Worm (Caenorhabditis elegans) whole organism, L4 larva: Measurements from ENCODE around the gene coa-7.
A peak's percentile ranks its signal among the peaks of the same experiment; 100 is the strongest.

Experiments used
- D1046.2 ChIP-seq: fragments of 200-800 bp; sonication (Bioruptor generic); IDR thresholded peaks from 2 replicates; pipeline ENCODE4 v1.3.6; 2022; ENCODE audit warnings: missing genetic modification characterization, missing compliant biosample characterization
- F26F4.8 ChIP-seq: fragments of 200-800 bp; sonication (Bioruptor generic); conservative IDR thresholded peaks from 2 replicates; pipeline ENCODE4 v1.3.6; 2022; ENCODE audit warnings: missing genetic modification characterization, missing compliant biosample characterization
- F44E2.7 ChIP-seq: fragments of 200-800 bp; sonication (Bioruptor generic); IDR thresholded peaks from 2 replicates; pipeline ENCODE4 v2.1.2; 2022; ENCODE audit warnings: missing genetic modification characterization, missing compliant biosample characterization
- F49E8.2 ChIP-seq: sonication (generic microtip); optimal IDR thresholded peaks from 2 replicates; lab custom pipeline; 2016; ENCODE audit warnings: missing compliant biosample characterization, mild to moderate bottlenecking, missing genetic modification characterization, borderline replicate concordance
- R02D3.7 ChIP-seq: fragments of 150-350 bp; sonication (generic microtip); optimal IDR thresholded peaks from 3 replicates; lab custom pipeline; 2014; ENCODE audit warnings: missing biosample characterization, missing genetic modification characterization
- ZK337.2 ChIP-seq: fragments of 200-800 bp; sonication (Bioruptor generic); IDR thresholded peaks from 2 replicates; pipeline ENCODE4 v1.3.6; 2022; ENCODE audit warnings: missing genetic modification reagents, missing genetic modification characterization, missing compliant biosample characterization
- aha-1 ChIP-seq: fragments of 150-350 bp; peaks from one replicate; lab custom pipeline; 2014; ENCODE audit warnings: missing biosample characterization, missing genetic modification characterization
- aly-2 ChIP-seq: sonication (generic microtip); optimal IDR thresholded peaks from 2 replicates; lab custom pipeline; 2018; ENCODE audit warnings: missing biosample characterization, missing genetic modification characterization
- attf-4 ChIP-seq: sonication (generic microtip); optimal IDR thresholded peaks from 3 replicates; lab custom pipeline; 2017; ENCODE audit warnings: missing biosample characterization, missing genetic modification characterization
- ceh-28 ChIP-seq: fragments of 150-350 bp; optimal IDR thresholded peaks from 2 replicates; lab custom pipeline; 2014; ENCODE audit warnings: missing biosample characterization, missing genetic modification reagents, missing genetic modification characterization
- cey-2 ChIP-seq: sonication (generic microtip); optimal IDR thresholded peaks from 3 replicates; lab custom pipeline; 2017; ENCODE audit warnings: missing genetic modification characterization, mild to moderate bottlenecking, missing compliant biosample characterization, antibody characterized with exemption, borderline replicate concordance; ENCODE audit not compliant: insufficient read depth
- ctbp-1 ChIP-seq: fragments of 200-800 bp; sonication (Bioruptor generic); IDR thresholded peaks from 2 replicates; pipeline ENCODE4 v1.3.6; 2022; ENCODE audit warnings: missing genetic modification reagents, missing genetic modification characterization, missing compliant biosample characterization
- dpl-1 ChIP-seq: fragments of 150-350 bp; optimal IDR thresholded peaks from 2 replicates; lab custom pipeline; 2014; ENCODE audit warnings: missing biosample characterization, missing genetic modification reagents, missing genetic modification characterization
- duxl-1 ChIP-seq: sonication (generic microtip); optimal IDR thresholded peaks from 2 replicates; lab custom pipeline; 2016; ENCODE audit warnings: mild to moderate bottlenecking, missing genetic modification characterization, moderate library complexity, missing compliant biosample characterization; ENCODE audit not compliant: poor library complexity
- dve-1 ChIP-seq: sonication (generic microtip); optimal IDR thresholded peaks from 2 replicates; lab custom pipeline; 2017; ENCODE audit warnings: antibody characterized with exemption, mild to moderate bottlenecking, missing genetic modification characterization, missing compliant biosample characterization; ENCODE audit not compliant: insufficient read depth
- egl-43 ChIP-seq: fragments of 200-800 bp; sonication (Bioruptor generic); IDR thresholded peaks from 2 replicates; pipeline ENCODE4 v1.3.6; 2022; ENCODE audit warnings: missing genetic modification reagents, missing genetic modification characterization, missing compliant biosample characterization
- gei-8 ChIP-seq: fragments of 200-800 bp; sonication (Bioruptor generic); optimal IDR thresholded peaks from 2 replicates; lab custom pipeline; 2018; ENCODE audit warnings: mild to moderate bottlenecking, missing genetic modification characterization, missing compliant biosample characterization
- hif-1 ChIP-seq, 2 experiments: sonication (generic microtip); optimal IDR thresholded peaks; 2 replicates each; lab custom pipeline; 2016 to 2017; ENCODE audit warnings: missing compliant biosample characterization in 2 of 2, missing genetic modification characterization in 2 of 2, missing genetic modification reagents in 2 of 2, missing genotype in 2 of 2, mild to moderate bottlenecking in 1 of 2
- hlh-11 ChIP-seq: fragments of 200-800 bp; sonication (Bioruptor generic); optimal IDR thresholded peaks from 2 replicates; lab custom pipeline; 2018; ENCODE audit warnings: mild to moderate bottlenecking, missing genetic modification characterization, missing compliant biosample characterization
- hmg-1.1 ChIP-seq: fragments of 200-800 bp; sonication (Bioruptor generic); IDR thresholded peaks from 2 replicates; pipeline ENCODE4 v1.3.6; 2022; ENCODE audit warnings: missing genetic modification reagents, missing genetic modification characterization, missing compliant biosample characterization
- lin-13 ChIP-seq: fragments of 150-350 bp; optimal IDR thresholded peaks from 2 replicates; lab custom pipeline; 2014; ENCODE audit warnings: missing biosample characterization, missing genetic modification reagents, missing genetic modification characterization
- lin-38 ChIP-seq: fragments of 200-800 bp; sonication (Bioruptor generic); IDR thresholded peaks from 2 replicates; pipeline ENCODE4 v1.3.6; 2022; ENCODE audit warnings: missing genetic modification reagents, missing genetic modification characterization, missing compliant biosample characterization
- lsy-2 ChIP-seq, 2 experiments: fragments of 150-350 bp in 1 of 2; sonication (generic microtip) in 1 of 2; optimal IDR thresholded peaks; 2 replicates each; lab custom pipeline; 2014 to 2017; ENCODE audit warnings: missing biosample characterization in 2 of 2, missing genetic modification characterization in 2 of 2
- madf-9 ChIP-seq: fragments of 200-800 bp; sonication (Bioruptor generic); conservative IDR thresholded peaks from 2 replicates; pipeline ENCODE4 v1.3.6; 2022; ENCODE audit warnings: missing genetic modification reagents, missing genetic modification characterization, missing compliant biosample characterization
- mep-1 ChIP-seq: fragments of 150-350 bp; sonication (generic microtip); optimal IDR thresholded peaks from 3 replicates; lab custom pipeline; 2014; ENCODE audit warnings: missing biosample characterization, missing genetic modification characterization
- mes-2 ChIP-seq: sonication (generic microtip); optimal IDR thresholded peaks from 2 replicates; lab custom pipeline; 2016; ENCODE audit warnings: missing genotype, mild to moderate bottlenecking, missing genetic modification characterization, missing compliant biosample characterization; ENCODE audit not compliant: poor library complexity, severe bottlenecking
- nhr-41 ChIP-seq: fragments of 200-800 bp; sonication (Bioruptor generic); IDR thresholded peaks from 2 replicates; pipeline ENCODE4 v1.3.6; 2022; ENCODE audit warnings: missing genetic modification reagents, missing genetic modification characterization, missing compliant biosample characterization
- nhr-42 ChIP-seq: fragments of 200-800 bp; sonication (Bioruptor generic); IDR thresholded peaks from 2 replicates; pipeline ENCODE4 v1.3.6; 2022; ENCODE audit warnings: missing genetic modification characterization, missing compliant biosample characterization
- nhr-77 ChIP-seq: fragments of 150-350 bp; optimal IDR thresholded peaks from 2 replicates; lab custom pipeline; 2014; ENCODE audit warnings: missing biosample characterization, missing genetic modification characterization
- rbr-2 ChIP-seq: sonication (generic microtip); optimal IDR thresholded peaks from 2 replicates; lab custom pipeline; 2016; ENCODE audit warnings: missing genotype, missing genetic modification characterization, missing compliant biosample characterization
- sdz-12 ChIP-seq: fragments of 200-800 bp; sonication (Bioruptor generic); optimal IDR thresholded peaks from 2 replicates; lab custom pipeline; 2018; ENCODE audit warnings: mild to moderate bottlenecking, missing genetic modification characterization, missing compliant biosample characterization
- set-16 ChIP-seq: fragments of 200-800 bp; sonication (Bioruptor generic); IDR thresholded peaks from 2 replicates; pipeline ENCODE4 v1.3.6; 2022; ENCODE audit warnings: missing genetic modification reagents, missing genetic modification characterization, missing compliant biosample characterization
- skn-1 ChIP-seq: fragments of 150-350 bp; optimal IDR thresholded peaks from 2 replicates; lab custom pipeline; 2014; ENCODE audit warnings: missing biosample characterization, missing genetic modification characterization
- snpc-1.2 ChIP-seq: fragments of 200-800 bp; sonication (Bioruptor generic); IDR thresholded peaks from 2 replicates; pipeline ENCODE4 v1.3.6; 2022; ENCODE audit warnings: missing genetic modification reagents, missing genetic modification characterization, missing compliant biosample characterization
- unc-130 ChIP-seq: sonication (generic microtip); optimal IDR thresholded peaks from 2 replicates; lab custom pipeline; 2016; ENCODE audit warnings: missing genetic modification reagents, missing genetic modification characterization, missing compliant biosample characterization
- unc-62 ChIP-seq, 3 experiments: fragments of 150-350 bp in 1 of 3; sonication (generic microtip); optimal IDR thresholded peaks in 2 of 3; peaks in 1 of 3; 1 replicate in 1 of 3; 2 replicates in 2 of 3; lab custom pipeline; 2014 to 2017; ENCODE audit warnings: missing biosample characterization in 3 of 3, missing genetic modification characterization in 3 of 3, missing genetic modification reagents in 3 of 3, missing genotype in 1 of 3
- vab-7 ChIP-seq: fragments of 200-800 bp; sonication (Bioruptor generic); IDR thresholded peaks from 2 replicates; pipeline ENCODE4 v1.3.6; 2022; ENCODE audit warnings: missing genetic modification reagents, missing genetic modification characterization, missing compliant biosample characterization
- zfp-3 ChIP-seq: fragments of 200-800 bp; sonication (Bioruptor generic); conservative IDR thresholded peaks from 2 replicates; pipeline ENCODE4 v1.3.6; 2022; ENCODE audit warnings: missing genetic modification reagents, missing genetic modification characterization, missing compliant biosample characterization

coa-7 gene

ce11 chrII:11695945-11696270 is 45.0 kb upstream of the coa-7 start, which contains the start of gene xpf-1:
Gene xpf-1 (plus strand): TSS chrII:11696171.
- TF ChIP-seq snpc-1.2 (GFP tag; lab: Robert Waterston, UW) (no peak), gei-8 (no peak), dve-1 (tag; lab: Kevin White, UChicago) (no peak), duxl-1 (tag; lab: Kevin White, UChicago) (no peak), nhr-41 (no peak), hlh-11 (tag; lab: Kevin White, UChicago) (no peak)

DNA sequence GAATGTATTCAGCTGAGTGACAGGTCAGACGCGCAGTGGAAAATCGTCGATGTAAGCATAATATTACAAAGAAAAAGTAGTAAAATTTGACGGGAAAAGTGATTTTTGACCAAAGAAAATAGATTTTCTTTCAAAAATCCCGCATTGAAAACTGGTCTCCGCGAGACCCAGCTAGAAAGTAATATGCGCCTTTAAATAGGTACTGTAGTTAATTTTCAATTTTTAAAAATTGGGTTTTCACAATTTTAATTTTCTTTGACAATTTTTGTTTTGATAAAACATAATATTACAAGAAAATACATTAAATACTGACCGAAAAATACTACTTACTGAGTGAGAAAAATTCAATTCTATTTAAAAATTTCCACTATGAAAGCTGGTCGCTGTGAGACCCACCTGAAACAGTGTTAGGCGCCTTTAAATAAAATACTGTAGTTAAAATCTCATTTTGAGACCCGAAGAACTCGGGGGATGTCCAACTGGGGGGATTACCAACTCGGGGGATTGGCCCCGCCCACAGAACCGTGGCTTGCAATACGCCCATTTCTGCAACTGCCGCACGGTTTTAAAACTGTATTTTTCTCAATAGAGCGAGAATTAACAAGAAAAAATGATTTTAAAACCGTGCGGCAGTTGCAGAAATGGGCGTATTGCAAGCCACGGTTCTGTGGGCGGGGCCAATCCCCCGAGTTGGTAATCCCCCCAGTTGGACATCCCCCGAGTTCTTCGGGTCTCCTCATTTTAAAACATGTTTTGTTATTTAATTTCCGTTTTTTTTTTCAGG is 44.4 kb upstream of the coa-7 start, which contains the start of gene tars-1:
TSS of gene tars-1 (minus strand) at position 497 of the 784 bp plus-strand sequence.
- TF ChIP-seq lin-38 (GFP tag; lab: Robert Waterston, UW) (peak; percentile 68), unc-130 (GFP tag; lab: Kevin White, UChicago) (peak; percentile 14), zfp-3 (0 out of 2 replicates have a peak, but pooled peaks have one; percentile 32), dve-1 (tag; lab: Kevin White, UChicago) (peak; percentile 15), F49E8.2 (tag; lab: Kevin White, UChicago) (peak; percentile 18), hmg-1.1 (GFP tag; lab: Robert Waterston, UW) (peak; percentile 9; the same call in 1 of the 2 replicates), nhr-42 (GFP tag; lab: Robert Waterston, UW) (0 out of 2 replicates have a peak, but pooled peaks have one; percentile 22)

DNA sequence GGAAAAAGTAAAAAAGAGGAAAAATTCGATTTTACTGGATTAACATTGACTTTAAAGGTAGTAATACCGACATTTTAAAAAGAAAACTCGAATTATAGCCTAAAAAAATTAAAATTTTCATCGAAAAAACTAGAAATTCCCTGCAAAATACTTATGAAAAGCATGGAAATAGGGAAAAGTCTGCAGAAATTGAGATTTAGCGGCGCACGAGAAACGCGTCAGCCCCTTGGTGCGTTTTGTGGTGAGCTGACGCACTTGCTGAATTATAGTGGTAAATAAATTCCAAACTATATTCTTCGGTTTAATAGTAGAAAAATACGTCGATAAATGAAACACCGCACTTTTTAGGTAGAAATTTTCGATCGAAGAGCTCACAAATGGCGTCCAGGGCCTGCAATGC is 43.5 kb upstream of the coa-7 start:
- TF ChIP-seq mep-1 (tag; lab: Kevin White, UChicago) (peak; percentile 50), lin-38 (GFP tag; lab: Robert Waterston, UW) (peak; percentile 31; the same call in 1 of the 2 replicates), ZK337.2 (GFP tag; lab: Robert Waterston, UW) (no peak), dpl-1 (GFP tag; lab: Kevin White, UChicago) (peak; percentile 50), dve-1 (tag; lab: Kevin White, UChicago) (peak; percentile 43), egl-43 (GFP tag; lab: Robert Waterston, UW) (no peak), lin-13 (GFP tag; lab: Kevin White, UChicago) (peak; percentile 29), hlh-11 (tag; lab: Kevin White, UChicago) (peak; percentile 25), snpc-1.2 (GFP tag; lab: Robert Waterston, UW) (0 out of 2 replicates have a peak, but pooled peaks have one; percentile 17), nhr-77 (peak; percentile 1), mes-2 (tag; lab: Kevin White, UChicago) (peak; percentile 38), aha-1 (tag; lab: Kevin White, UChicago) (peak; percentile 96), lsy-2 (tag; optimal IDR thresholded peaks at IDR 0.05; lab: Kevin White, UChicago) (peak in 1 of 2 experiments; percentile 70), F44E2.7 (GFP tag; lab: Robert Waterston, UW) (no peak), rbr-2 (tag; lab: Kevin White, UChicago) (peak; percentile 15), unc-62 (GFP tag; optimal IDR thresholded peaks at IDR 0.05 in 1 of 2; lab: Kevin White, UChicago) (peak in 1 of 2 experiments; percentile 42), unc-62 (tag; optimal IDR thresholded peaks at IDR 0.05; lab: Kevin White, UChicago) (no peak), R02D3.7 (tag; lab: Kevin White, UChicago) (no peak), cey-2 (tag; lab: Kevin White, UChicago) (no peak)

- TF ChIP-seq D1046.2 (GFP tag; lab: Robert Waterston, UW): peak; percentile 81; the same call in 1 of the 2 replicates
- TF ChIP-seq F26F4.8: no peak
- TF ChIP-seq sdz-12 (GFP tag; lab: Kevin White, UChicago): no peak
- TF ChIP-seq ctbp-1: 0 out of 2 replicates have a peak, but pooled peaks have one; percentile 16
- no peak for TF ChIP-seq unc-130 (GFP tag; lab: Kevin White, UChicago)
- TF ChIP-seq hmg-1.1 (GFP tag; lab: Robert Waterston, UW): no peak
- TF ChIP-seq F49E8.2 (tag; lab: Kevin White, UChicago): no peak
- TF ChIP-seq vab-7 (GFP tag; lab: Robert Waterston, UW): no peak
- TF ChIP-seq set-16: peak; percentile 38
- TF ChIP-seq ceh-28 (tag; lab: Kevin White, UChicago): no peak
- TF ChIP-seq hif-1 (tag; optimal IDR thresholded peaks at IDR 0.05; lab: Kevin White, UChicago): no peak
- TF ChIP-seq skn-1 (tag; lab: Kevin White, UChicago): no peak
- TF ChIP-seq unc-62 (GFP tag; optimal IDR thresholded peaks at IDR 0.05 in 1 of 2; lab: Kevin White, UChicago): peak in 1 of 2 experiments; percentile 56
- TF ChIP-seq unc-62 (tag; optimal IDR thresholded peaks at IDR 0.05; lab: Kevin White, UChicago): no peak
- peak; percentile 48 for TF ChIP-seq aly-2 (tag; lab: Kevin White, UChicago)
- no peak for TF ChIP-seq attf-4 (tag; lab: Kevin White, UChicago)
- no peak for TF ChIP-seq madf-9 (GFP tag; lab: Robert Waterston, UW)
Measured at ce11 chrII:11690868-11691267, 39.9 kb upstream of the coa-7 start.
